Worm (Caenorhabditis elegans): ENCODE data around the gene Y59C2A.2.

ce11 chrII:2202147-2202546 is 1.8 kb downstream of the Y59C2A.2 start:
- no peak for TF ChIP-seq dmd-8 (GFP tag; IDR thresholded peaks at IDR 0.05)
- TF ChIP-seq Y75B8A.6 (GFP tag; IDR thresholded peaks at IDR 0.05): no peak
- TF ChIP-seq aly-2 (tag; optimal IDR thresholded peaks at IDR 0.05): no peak
- TF ChIP-seq F10B5.3 (tag; optimal IDR thresholded peaks at IDR 0.05): no peak
- no peak for TF ChIP-seq skn-1 (tag; optimal IDR thresholded peaks at IDR 0.05)
